Worm (Caenorhabditis elegans) whole organism, late embryonic: ENCODE data around the gene tric-1B.2.

Experiments used
- C08G9.2 ChIP-seq: sonication (generic microtip); optimal IDR thresholded peaks from 2 replicates; lab custom pipeline; 2016; ENCODE audit warnings: mild to moderate bottlenecking, missing genetic modification characterization, moderate library complexity, missing compliant biosample characterization
- C38D4.7 ChIP-seq: fragments of 200-800 bp; sonication (Bioruptor generic); optimal IDR thresholded peaks from 2 replicates; lab custom pipeline; 2018; ENCODE audit warnings: mild to moderate bottlenecking, missing genetic modification characterization, moderate library complexity, missing compliant biosample characterization
- T23F11.4 ChIP-seq: fragments of 200-800 bp; sonication (Bioruptor generic); optimal IDR thresholded peaks from 2 replicates; lab custom pipeline; 2018; ENCODE audit warnings: mild to moderate bottlenecking, missing genetic modification characterization, missing compliant biosample characterization
- ahr-1 ChIP-seq: sonication (generic microtip); optimal IDR thresholded peaks from 2 replicates; lab custom pipeline; 2016; ENCODE audit warnings: missing genetic modification characterization, missing compliant biosample characterization
- ama-1 ChIP-seq: fragments of 150-350 bp; optimal IDR thresholded peaks from 2 replicates; lab custom pipeline; 2014
- ceh-22 ChIP-seq: sonication (generic microtip); optimal IDR thresholded peaks from 2 replicates; lab custom pipeline; 2017; ENCODE audit warnings: missing biosample characterization, missing genetic modification characterization
- ceh-24 ChIP-seq: sonication (generic microtip); optimal IDR thresholded peaks from 2 replicates; lab custom pipeline; 2016; ENCODE audit warnings: mild to moderate bottlenecking, missing genetic modification characterization, missing compliant biosample characterization
- ceh-31 ChIP-seq: sonication (generic microtip); optimal IDR thresholded peaks from 2 replicates; lab custom pipeline; 2016; ENCODE audit warnings: missing genetic modification characterization, missing compliant biosample characterization
- ceh-34 ChIP-seq: sonication (generic microtip); optimal IDR thresholded peaks from 2 replicates; lab custom pipeline; 2016; ENCODE audit warnings: mild to moderate bottlenecking, missing genetic modification characterization, missing compliant biosample characterization
- ceh-45 ChIP-seq: fragments of 200-800 bp; sonication (Bioruptor generic); IDR thresholded peaks from 2 replicates; pipeline ENCODE4 v1.3.6; 2022; ENCODE audit warnings: missing genetic modification reagents, missing genetic modification characterization, missing compliant biosample characterization
- ceh-48 ChIP-seq: sonication (generic microtip); optimal IDR thresholded peaks from 2 replicates; lab custom pipeline; 2016; ENCODE audit warnings: missing genetic modification characterization, inconsistent platforms, missing compliant biosample characterization
- ceh-9 ChIP-seq: sonication (generic microtip); optimal IDR thresholded peaks from 2 replicates; lab custom pipeline; 2016; ENCODE audit warnings: mild to moderate bottlenecking, missing genetic modification characterization, inconsistent platforms, missing compliant biosample characterization
- che-1 ChIP-seq: sonication (generic microtip); optimal IDR thresholded peaks from 2 replicates; lab custom pipeline; 2016; ENCODE audit warnings: mild to moderate bottlenecking, missing genetic modification characterization, missing compliant biosample characterization
- dve-1 ChIP-seq: sonication (generic microtip); optimal IDR thresholded peaks from 2 replicates; lab custom pipeline; 2017; ENCODE audit warnings: antibody characterized with exemption, mild to moderate bottlenecking, missing genetic modification characterization, missing compliant biosample characterization
- elt-2 ChIP-seq: sonication (generic microtip); optimal IDR thresholded peaks from 2 replicates; lab custom pipeline; 2016; ENCODE audit warnings: missing genetic modification reagents, missing genetic modification characterization, missing compliant biosample characterization
- elt-4 ChIP-seq: sonication (generic microtip); optimal IDR thresholded peaks from 2 replicates; lab custom pipeline; 2016; ENCODE audit warnings: missing genetic modification characterization, missing compliant biosample characterization
- ets-4 ChIP-seq: sonication (generic microtip); optimal IDR thresholded peaks from 2 replicates; lab custom pipeline; 2016; ENCODE audit warnings: missing genetic modification characterization, missing compliant biosample characterization
- eyg-1 ChIP-seq: sonication (generic microtip); optimal IDR thresholded peaks from 2 replicates; lab custom pipeline; 2016; ENCODE audit warnings: missing genotype, missing genetic modification characterization, missing compliant biosample characterization
- fax-1 ChIP-seq: sonication (generic microtip); optimal IDR thresholded peaks from 2 replicates; lab custom pipeline; 2016; ENCODE audit warnings: missing genotype, missing genetic modification characterization, missing compliant biosample characterization
- fkh-10 ChIP-seq: fragments of 150-350 bp; optimal IDR thresholded peaks from 2 replicates; lab custom pipeline; 2014; ENCODE audit warnings: missing biosample characterization, missing genetic modification reagents, missing genetic modification characterization
- hlh-15 ChIP-seq: sonication (generic microtip); optimal IDR thresholded peaks from 2 replicates; lab custom pipeline; 2016; ENCODE audit warnings: missing genetic modification characterization, missing compliant biosample characterization
- lin-11 ChIP-seq: fragments of 200-800 bp; sonication (Bioruptor generic); optimal IDR thresholded peaks from 2 replicates; lab custom pipeline; 2018; ENCODE audit warnings: mild to moderate bottlenecking, missing genetic modification characterization, missing compliant biosample characterization
- madf-2 ChIP-seq: sonication (generic microtip); optimal IDR thresholded peaks from 2 replicates; lab custom pipeline; 2017; ENCODE audit warnings: missing genetic modification characterization, missing compliant biosample characterization
- mec-3 ChIP-seq: sonication (generic microtip); optimal IDR thresholded peaks from 2 replicates; lab custom pipeline; 2016; ENCODE audit warnings: borderline replicate concordance, missing genetic modification characterization, missing compliant biosample characterization
- nfya-1 ChIP-seq: sonication (generic microtip); optimal IDR thresholded peaks from 2 replicates; lab custom pipeline; 2017; ENCODE audit warnings: missing genetic modification characterization, mild to moderate bottlenecking, missing compliant biosample characterization, antibody characterized with exemption, moderate library complexity
- odd-2 ChIP-seq: sonication (generic microtip); optimal IDR thresholded peaks from 2 replicates; lab custom pipeline; 2017; ENCODE audit warnings: antibody characterized with exemption, mild to moderate bottlenecking, missing genetic modification characterization, missing compliant biosample characterization
- pat-9 ChIP-seq: fragments of 200-800 bp; sonication (Bioruptor generic); optimal IDR thresholded peaks from 2 replicates; lab custom pipeline; 2018; ENCODE audit warnings: mild to moderate bottlenecking, missing genetic modification characterization, moderate library complexity, missing compliant biosample characterization
- pax-1 ChIP-seq: fragments of 150-350 bp; optimal IDR thresholded peaks from 2 replicates; lab custom pipeline; 2014; ENCODE audit warnings: missing biosample characterization, missing genetic modification characterization
- pha-4 ChIP-seq: fragments of 150-350 bp; optimal IDR thresholded peaks from 2 replicates; lab custom pipeline; 2018; ENCODE audit warnings: missing biosample characterization, missing genetic modification reagents, missing genetic modification characterization
- pros-1 ChIP-seq: fragments of 150-350 bp; optimal IDR thresholded peaks from 2 replicates; lab custom pipeline; 2014; ENCODE audit warnings: missing biosample characterization, missing genetic modification reagents, missing genetic modification characterization
- ref-2 ChIP-seq: sonication (generic microtip); optimal IDR thresholded peaks from 2 replicates; lab custom pipeline; 2016; ENCODE audit warnings: missing genetic modification characterization, missing compliant biosample characterization
- rnt-1 ChIP-seq: sonication (generic microtip); optimal IDR thresholded peaks from 2 replicates; lab custom pipeline; 2016; ENCODE audit warnings: missing genetic modification characterization, missing compliant biosample characterization
- sdc-2 ChIP-seq: sonication (generic microtip); optimal IDR thresholded peaks from 2 replicates; lab custom pipeline; 2016; ENCODE audit warnings: missing genotype, missing genetic modification characterization, missing compliant biosample characterization
- syd-9 ChIP-seq: sonication (generic microtip); optimal IDR thresholded peaks from 2 replicates; lab custom pipeline; 2016; ENCODE audit warnings: mild to moderate bottlenecking, missing genetic modification characterization, moderate library complexity, missing compliant biosample characterization
- tbx-2 ChIP-seq: sonication (generic microtip); optimal IDR thresholded peaks from 2 replicates; lab custom pipeline; 2016; ENCODE audit warnings: missing genetic modification characterization, missing compliant biosample characterization
- ttx-3 ChIP-seq: sonication (generic microtip); optimal IDR thresholded peaks from 2 replicates; lab custom pipeline; 2016; ENCODE audit warnings: missing genetic modification reagents, missing genetic modification characterization, missing compliant biosample characterization
- unc-55 ChIP-seq: sonication (generic microtip); optimal IDR thresholded peaks from 2 replicates; lab custom pipeline; 2017; ENCODE audit warnings: missing biosample characterization, missing genetic modification reagents, missing genetic modification characterization
- unc-86 ChIP-seq: sonication (generic microtip); optimal IDR thresholded peaks from 2 replicates; lab custom pipeline; 2016; ENCODE audit warnings: missing genetic modification characterization, missing compliant biosample characterization

tric-1B.2 gene

DNA sequence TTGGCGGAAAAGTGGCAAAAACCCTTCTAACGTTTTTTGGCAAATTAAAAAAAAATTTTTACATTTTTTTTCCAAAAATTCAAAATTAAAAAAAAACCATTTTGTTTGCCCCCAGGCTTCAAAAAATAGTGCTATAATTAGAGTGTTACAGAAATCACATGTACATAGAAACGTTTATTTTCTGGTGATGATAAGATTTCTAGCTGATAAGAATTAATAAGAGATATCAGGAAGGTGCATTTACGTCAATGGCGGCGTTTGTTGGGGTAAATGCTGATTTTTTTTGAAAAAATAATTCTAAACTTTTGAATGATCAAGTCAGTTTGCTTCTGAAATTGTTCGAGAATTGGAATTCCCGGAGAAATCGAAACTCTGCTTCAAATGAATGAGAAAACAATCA, 12.4 kb downstream of the tric-1B.2 start:
- no peak for TF ChIP-seq pat-9 (tag; lab: Kevin White, UChicago)
- TF ChIP-seq ceh-24, result no peak
- TF ChIP-seq elt-2 (tag; lab: Kevin White, UChicago), result peak; percentile 76
- no peak for TF ChIP-seq ceh-45 (GFP tag; lab: Robert Waterston, UW)
- no peak for TF ChIP-seq ceh-34 (tag; lab: Kevin White, UChicago)
- no peak for TF ChIP-seq pros-1

ce11 chrII:12266145-12266544, 13.0 kb downstream of the tric-1B.2 start, which contains the start of gene tric-1B.1:
Gene tric-1B.1, minus strand, starts transcription at chrII:12266245.
- TF ChIP-seq mec-3 (tag; lab: Kevin White, UChicago) (no peak), che-1 (tag; lab: Kevin White, UChicago) (no peak), ceh-31 (tag; lab: Kevin White, UChicago) (no peak), ceh-9 (tag; lab: Kevin White, UChicago) (no peak), nfya-1 (tag; lab: Kevin White, UChicago) (no peak), rnt-1 (tag; lab: Kevin White, UChicago) (no peak), T23F11.4 (no peak), elt-4 (no peak), pha-4 (tag; lab: Kevin White, UChicago) (no peak), ceh-22 (tag; lab: Kevin White, UChicago) (no peak)
- TF ChIP-seq, all 69 proteins: peak for 0

- TF ChIP-seq ref-2 (no peak), ahr-1 (no peak), unc-86 (tag; lab: Kevin White, UChicago) (no peak), unc-55 (GFP tag; lab: Kevin White, UChicago) (no peak), C08G9.2 (tag; lab: Kevin White, UChicago) (no peak), ttx-3 (tag; lab: Kevin White, UChicago) (no peak), fkh-10 (GFP tag; lab: Kevin White, UChicago) (no peak), sdc-2 (tag; lab: Kevin White, UChicago) (no peak), ceh-45 (GFP tag; lab: Robert Waterston, UW) (no peak), mec-3 (tag; lab: Kevin White, UChicago) (no peak), eyg-1 (no peak), nfya-1 (tag; lab: Kevin White, UChicago) (no peak), ceh-48 (tag; lab: Kevin White, UChicago) (no peak), fax-1 (no peak), hlh-15 (tag; lab: Kevin White, UChicago) (no peak), pros-1 (no peak), lin-11 (tag; lab: Kevin White, UChicago) (no peak), odd-2 (tag; lab: Kevin White, UChicago) (no peak)
These were observed 14.3 kb downstream of the tric-1B.2 start for ce11 chrII:12264847-12265246.

DNA sequence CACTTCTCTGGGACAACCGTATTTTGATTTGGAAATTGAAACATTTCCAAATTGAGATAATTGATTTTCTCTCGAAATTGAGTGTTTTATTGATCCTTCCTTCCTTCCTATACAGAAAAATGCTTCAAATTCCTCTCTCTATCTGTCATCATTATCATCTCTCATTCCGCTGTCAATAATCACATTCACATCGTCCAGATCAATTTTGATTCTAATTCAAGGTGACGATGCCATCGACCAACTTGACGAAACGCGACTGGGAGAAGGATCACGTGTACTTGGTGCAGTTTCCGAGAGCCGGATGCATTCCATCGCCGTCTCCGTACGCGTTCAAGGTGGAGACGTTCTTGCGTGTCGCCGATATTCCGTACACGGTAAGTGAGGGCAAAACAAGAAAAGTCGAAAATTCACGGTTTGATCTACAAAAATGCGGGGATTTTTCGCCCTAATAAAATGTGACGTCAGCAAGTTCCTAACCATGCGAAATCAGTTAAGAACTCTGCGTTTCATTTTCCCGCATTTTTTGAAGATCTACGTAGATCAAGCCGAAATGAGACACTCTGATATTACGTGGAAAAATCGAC, 15.1 kb downstream of the tric-1B.2 start, which contains the start of gene faxc-1:
faxc-1 (plus strand) TSS at position 222 of the 584 bp plus-strand sequence.
- TF ChIP-seq unc-55 (GFP tag; lab: Kevin White, UChicago) (peak; percentile 29), syd-9 (tag; lab: Kevin White, UChicago) (no peak), fax-1 (no peak), ets-4 (tag; lab: Kevin White, UChicago) (no peak), ama-1 (lab: Kevin White, UChicago) (no peak), madf-2 (tag; lab: Kevin White, UChicago) (no peak)

DNA sequence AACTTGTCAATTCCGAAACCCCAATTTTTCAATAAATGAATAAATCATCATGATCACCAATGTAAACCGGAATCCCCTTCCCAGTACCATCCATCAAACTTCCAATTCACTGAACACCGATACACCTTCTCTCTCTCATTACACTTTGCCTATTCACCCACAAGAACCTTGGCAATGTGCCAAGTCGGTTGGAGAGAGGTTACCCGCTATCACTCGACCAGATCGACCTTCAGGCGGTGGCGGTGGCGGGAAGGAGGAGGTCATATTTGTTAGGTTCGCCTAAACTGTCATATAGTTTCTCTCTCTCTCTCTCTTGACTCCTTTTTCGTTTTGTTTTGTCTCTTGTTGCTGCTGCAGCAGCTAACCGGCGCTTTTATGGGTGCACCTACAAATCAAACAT, 16.6 kb downstream of the tric-1B.2 start:
- TF ChIP-seq unc-86 (tag; lab: Kevin White, UChicago) (no peak), rnt-1 (tag; lab: Kevin White, UChicago) (peak; percentile 38), pax-1 (peak; percentile 20), tbx-2 (tag; lab: Kevin White, UChicago) (peak; percentile 14), ceh-24 (no peak), ref-2 (peak; percentile 3), unc-55 (GFP tag; lab: Kevin White, UChicago) (peak; percentile 31), C38D4.7 (no peak), ets-4 (tag; lab: Kevin White, UChicago) (no peak), dve-1 (tag; lab: Kevin White, UChicago) (no peak)
